Worm (Caenorhabditis elegans) whole organism, late embryonic: ENCODE data around the gene F14F9.4.

ENCODE experiments used
- F13H6.1 ChIP-seq: sonication (generic microtip); optimal IDR thresholded peaks from 2 replicates; lab custom pipeline; 2016; ENCODE audit warnings: missing genetic modification characterization, missing compliant biosample characterization
- ama-1 ChIP-seq: fragments of 150-350 bp; optimal IDR thresholded peaks from 2 replicates; lab custom pipeline; 2014
- ceh-30 ChIP-seq: fragments of 150-350 bp; optimal IDR thresholded peaks from 2 replicates; lab custom pipeline; 2014; ENCODE audit warnings: missing biosample characterization, missing genetic modification characterization
- fkh-10 ChIP-seq: fragments of 150-350 bp; optimal IDR thresholded peaks from 2 replicates; lab custom pipeline; 2014; ENCODE audit warnings: missing biosample characterization, missing genetic modification reagents, missing genetic modification characterization
- nhr-11 ChIP-seq: fragments of 150-350 bp; optimal IDR thresholded peaks from 2 replicates; lab custom pipeline; 2014; ENCODE audit warnings: missing biosample characterization, missing genetic modification characterization
- npax-4 ChIP-seq: sonication (generic microtip); optimal IDR thresholded peaks from 2 replicates; lab custom pipeline; 2016; ENCODE audit warnings: missing genetic modification characterization, missing compliant biosample characterization
- pqm-1 ChIP-seq: sonication (generic microtip); optimal IDR thresholded peaks from 2 replicates; lab custom pipeline; 2016; ENCODE audit warnings: missing genetic modification characterization, missing compliant biosample characterization
- zip-5 ChIP-seq: sonication (generic microtip); optimal IDR thresholded peaks from 2 replicates; lab custom pipeline; 2016; ENCODE audit warnings: missing genetic modification characterization, missing compliant biosample characterization

ce11 chrV:5088311-5088710 lies 44.2 kb upstream of the F14F9.4 start:
- TF ChIP-seq F13H6.1 (tag; lab: Kevin White, UChicago) (no peak), ceh-30 (tag; lab: Kevin White, UChicago) (no peak), npax-4 (tag; lab: Kevin White, UChicago) (no peak), ama-1 (lab: Kevin White, UChicago) (no peak), pqm-1 (no peak), fkh-10 (no peak), nhr-11 (tag; lab: Kevin White, UChicago) (no peak), zip-5 (tag; lab: Kevin White, UChicago) (no peak)
